Fruit fly (Drosophila melanogaster): ENCODE measurements around the gene usp.

- TF ChIP-seq CTCF (optimal IDR thresholded peaks at IDR 0.05): no peak
- TF ChIP-seq CG8478 (optimal IDR thresholded peaks at IDR 0.05): no peak
These were observed 41.1 kb downstream of the usp start for dm6 chrX:2001057-2001456.

Data from S2 (cell line).